Worm (Caenorhabditis elegans) whole organism, mixed stage, embryonic: Measurements from ENCODE around the gene eif-3.F.

Source experiments
- M03D4.4 ChIP-seq: sonication (generic microtip); optimal IDR thresholded peaks from 2 replicates; lab custom pipeline; 2017; ENCODE audit warnings: mild to moderate bottlenecking, missing genetic modification characterization, missing compliant biosample characterization
- bed-3 ChIP-seq: fragments of 200-800 bp; sonication (Bioruptor generic); optimal IDR thresholded peaks from 3 replicates; lab custom pipeline; 2018; ENCODE audit warnings: mild to moderate bottlenecking, missing genetic modification characterization, moderate library complexity, missing compliant biosample characterization
- blmp-1 ChIP-seq: fragments of 150-350 bp; optimal IDR thresholded peaks from 2 replicates; lab custom pipeline; 2014; ENCODE audit warnings: missing biosample characterization, missing genetic modification characterization
- ceh-39 ChIP-seq: fragments of 150-350 bp; optimal IDR thresholded peaks from 2 replicates; lab custom pipeline; 2014; ENCODE audit warnings: missing biosample characterization, missing genetic modification characterization
- ceh-43 ChIP-seq: fragments of 200-800 bp; sonication (Bioruptor generic); optimal IDR thresholded peaks from 2 replicates; lab custom pipeline; 2018; ENCODE audit warnings: mild to moderate bottlenecking, missing genetic modification characterization, moderate library complexity, missing compliant biosample characterization
- ceh-83 ChIP-seq: fragments of 200-800 bp; sonication (Bioruptor generic); optimal IDR thresholded peaks from 2 replicates; lab custom pipeline; 2018; ENCODE audit warnings: mild to moderate bottlenecking, missing genetic modification characterization, missing compliant biosample characterization
- ces-1 ChIP-seq: fragments of 150-350 bp; optimal IDR thresholded peaks from 2 replicates; lab custom pipeline; 2014; ENCODE audit warnings: missing biosample characterization, missing genetic modification reagents, missing genetic modification characterization
- cnd-1 ChIP-seq: fragments of 200-800 bp; sonication (Bioruptor generic); optimal IDR thresholded peaks from 2 replicates; lab custom pipeline; 2018; ENCODE audit warnings: mild to moderate bottlenecking, missing genetic modification characterization, missing compliant biosample characterization
- drap-1 ChIP-seq: fragments of 200-800 bp; sonication (Bioruptor generic); optimal IDR thresholded peaks from 3 replicates; lab custom pipeline; 2018; ENCODE audit warnings: mild to moderate bottlenecking, missing genetic modification characterization, missing compliant biosample characterization
- elt-1 ChIP-seq: sonication (generic microtip); optimal IDR thresholded peaks from 2 replicates; lab custom pipeline; 2017; ENCODE audit warnings: missing genetic modification characterization, mild to moderate bottlenecking, missing compliant biosample characterization, antibody characterized with exemption, moderate library complexity, borderline replicate concordance; ENCODE audit not compliant: insufficient read depth
- elt-3 ChIP-seq: fragments of 150-350 bp; optimal IDR thresholded peaks from 2 replicates; lab custom pipeline; 2014; ENCODE audit warnings: missing biosample characterization, missing genetic modification characterization
- ham-2 ChIP-seq: fragments of 200-800 bp; sonication (Bioruptor generic); optimal IDR thresholded peaks from 2 replicates; lab custom pipeline; 2018; ENCODE audit warnings: mild to moderate bottlenecking, missing genetic modification characterization, missing compliant biosample characterization
- hlh-1 ChIP-seq: fragments of 150-350 bp; optimal IDR thresholded peaks from 2 replicates; lab custom pipeline; 2014; ENCODE audit warnings: missing biosample characterization, missing genetic modification reagents, missing genetic modification characterization
- lin-13 ChIP-seq: fragments of 150-350 bp; optimal IDR thresholded peaks from 2 replicates; lab custom pipeline; 2014; ENCODE audit warnings: missing biosample characterization, missing genetic modification characterization
- lin-32 ChIP-seq: fragments of 200-800 bp; sonication (Bioruptor generic); optimal IDR thresholded peaks from 2 replicates; lab custom pipeline; 2018; ENCODE audit warnings: mild to moderate bottlenecking, missing genetic modification characterization, missing compliant biosample characterization
- lsy-2 ChIP-seq: fragments of 150-350 bp; optimal IDR thresholded peaks from 2 replicates; lab custom pipeline; 2014; ENCODE audit warnings: missing biosample characterization, missing genetic modification characterization
- mab-5 ChIP-seq: fragments of 150-350 bp; optimal IDR thresholded peaks from 2 replicates; lab custom pipeline; 2014; ENCODE audit warnings: missing biosample characterization, missing genetic modification characterization
- mep-1 ChIP-seq: fragments of 150-350 bp; optimal IDR thresholded peaks from 2 replicates; lab custom pipeline; 2017; ENCODE audit warnings: missing biosample characterization, missing genetic modification reagents, missing genetic modification characterization, inconsistent platforms
- mls-2 ChIP-seq: sonication (generic microtip); optimal IDR thresholded peaks from 2 replicates; lab custom pipeline; 2016; ENCODE audit warnings: mild to moderate bottlenecking, missing genetic modification characterization, moderate library complexity, missing compliant biosample characterization
- nhr-12 ChIP-seq: fragments of 150-350 bp; optimal IDR thresholded peaks from 2 replicates; lab custom pipeline; 2014; ENCODE audit warnings: missing biosample characterization, missing genetic modification characterization
- nhr-2 ChIP-seq: fragments of 150-350 bp; optimal IDR thresholded peaks from 2 replicates; lab custom pipeline; 2014; ENCODE audit warnings: missing biosample characterization, missing genetic modification characterization
- nhr-237 ChIP-seq: fragments of 150-350 bp; optimal IDR thresholded peaks from 2 replicates; lab custom pipeline; 2014; ENCODE audit warnings: missing biosample characterization, missing genetic modification characterization
- nhr-28 ChIP-seq: fragments of 150-350 bp; optimal IDR thresholded peaks from 2 replicates; lab custom pipeline; 2014; ENCODE audit warnings: missing biosample characterization, missing genetic modification characterization
- nhr-76 ChIP-seq: sonication (generic microtip); optimal IDR thresholded peaks from 2 replicates; lab custom pipeline; 2017; ENCODE audit warnings: missing biosample characterization, missing genetic modification characterization
- pha-4 ChIP-seq: fragments of 150-350 bp; optimal IDR thresholded peaks from 2 replicates; lab custom pipeline; 2018; ENCODE audit warnings: missing biosample characterization, missing genetic modification reagents, missing genetic modification characterization
- sem-2 ChIP-seq: fragments of 200-800 bp; sonication (Bioruptor generic); optimal IDR thresholded peaks from 2 replicates; lab custom pipeline; 2018; ENCODE audit warnings: mild to moderate bottlenecking, missing genetic modification characterization, missing compliant biosample characterization
- snpc-4 ChIP-seq: fragments of 150-350 bp; optimal IDR thresholded peaks from 2 replicates; lab custom pipeline; 2014; ENCODE audit warnings: missing biosample characterization, missing genetic modification characterization
- sptf-1 ChIP-seq: sonication (generic microtip); optimal IDR thresholded peaks from 2 replicates; lab custom pipeline; 2017; ENCODE audit warnings: mild to moderate bottlenecking, missing genetic modification characterization, moderate library complexity, missing compliant biosample characterization
- tbx-8 ChIP-seq: fragments of 200-800 bp; sonication (Bioruptor generic); optimal IDR thresholded peaks from 2 replicates; lab custom pipeline; 2018; ENCODE audit warnings: mild to moderate bottlenecking, missing genetic modification characterization, moderate library complexity, missing compliant biosample characterization
- unc-120 ChIP-seq: sonication (generic microtip); optimal IDR thresholded peaks from 2 replicates; lab custom pipeline; 2017; ENCODE audit warnings: missing genetic modification characterization, missing compliant biosample characterization; ENCODE audit not compliant: poor library complexity, severe bottlenecking
- unc-39 ChIP-seq: fragments of 150-350 bp; optimal IDR thresholded peaks from 2 replicates; lab custom pipeline; 2014; ENCODE audit warnings: missing biosample characterization, missing genetic modification characterization
- unc-62 ChIP-seq: fragments of 150-350 bp; optimal IDR thresholded peaks from 2 replicates; lab custom pipeline; 2014; ENCODE audit warnings: missing biosample characterization, missing genetic modification reagents, missing genetic modification characterization
- ztf-11 ChIP-seq: fragments of 150-350 bp; optimal IDR thresholded peaks from 2 replicates; lab custom pipeline; 2014; ENCODE audit warnings: missing biosample characterization, missing genetic modification characterization

Gene eif-3.F

DNA sequence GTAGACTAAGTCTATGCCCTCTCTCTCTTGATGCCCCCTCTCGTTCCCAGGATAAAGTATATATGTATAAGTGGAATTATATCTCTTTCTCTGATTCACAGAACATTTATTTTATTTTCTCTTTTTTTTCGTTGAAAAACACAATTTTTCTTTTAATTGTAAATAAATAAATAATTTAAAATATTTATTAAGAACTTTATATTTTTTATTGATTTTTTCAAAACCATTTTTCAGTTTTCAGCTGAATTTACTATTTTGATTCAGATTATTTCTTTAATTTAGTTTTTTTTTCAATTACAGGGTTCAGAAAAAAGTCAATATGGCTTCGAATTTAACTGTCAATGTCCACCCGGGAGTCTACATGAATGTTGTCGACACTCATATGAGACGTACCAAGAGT lies at the start of gene eif-3.F:
Gene eif-3.F, plus strand, starts transcription at position 301 of the 400 bp plus-strand sequence.
- TF ChIP-seq sptf-1 (tag; lab: Kevin White, UChicago) (no peak), blmp-1 (no peak), M03D4.4 (tag; lab: Kevin White, UChicago) (no peak), ceh-43 (no peak), pha-4 (no peak), nhr-76 (tag; lab: Kevin White, UChicago) (no peak), nhr-12 (tag; lab: Kevin White, UChicago) (no peak), mls-2 (tag; lab: Kevin White, UChicago) (no peak)
- TF ChIP-seq, all 35 proteins: peak for 0

- TF ChIP-seq lin-13 (tag; lab: Kevin White, UChicago), result no peak
- TF ChIP-seq ztf-11, result no peak
- TF ChIP-seq sptf-1 (tag; lab: Kevin White, UChicago), result no peak
- no peak for TF ChIP-seq M03D4.4 (tag; lab: Kevin White, UChicago)
- TF ChIP-seq pha-4, result no peak
- no peak for TF ChIP-seq ceh-83
- TF ChIP-seq unc-120 (tag; lab: Kevin White, UChicago), result no peak
- TF ChIP-seq elt-3, result no peak
- no peak for TF ChIP-seq lsy-2 (tag; lab: Kevin White, UChicago)
- no peak for TF ChIP-seq snpc-4 (tag; lab: Kevin White, UChicago)
- TF ChIP-seq lin-32, result no peak
- no peak for TF ChIP-seq nhr-28 (tag; lab: Kevin White, UChicago)
These were observed 49.4 kb upstream of the eif-3.F start for ce11 chrII:9282065-9282464.

- TF ChIP-seq elt-3 (peak; percentile 2), unc-62 (GFP tag; lab: Kevin White, UChicago) (peak; percentile 77), sptf-1 (tag; lab: Kevin White, UChicago) (peak; percentile 53), lin-13 (tag; lab: Kevin White, UChicago) (peak; percentile 21), snpc-4 (tag; lab: Kevin White, UChicago) (no peak), cnd-1 (peak; percentile 50), lsy-2 (tag; lab: Kevin White, UChicago) (peak; percentile 82), nhr-2 (tag; lab: Kevin White, UChicago) (peak; percentile 53), nhr-76 (tag; lab: Kevin White, UChicago) (no peak), tbx-8 (GFP tag; lab: Kevin White, UChicago) (no peak), ces-1 (GFP tag; lab: Kevin White, UChicago) (peak; percentile 87), unc-120 (tag; lab: Kevin White, UChicago) (peak; percentile 67), nhr-12 (tag; lab: Kevin White, UChicago) (no peak), hlh-1 (peak; percentile 78), mep-1 (tag; lab: Kevin White, UChicago) (peak; percentile 75), nhr-28 (tag; lab: Kevin White, UChicago) (no peak), ham-2 (GFP tag; lab: Kevin White, UChicago) (peak; percentile 58), mls-2 (tag; lab: Kevin White, UChicago) (peak; percentile 78), ztf-11 (peak; percentile 20), ceh-43 (no peak), pha-4 (peak; percentile 91), nhr-237 (tag; lab: Kevin White, UChicago) (peak; percentile 85), drap-1 (GFP tag; lab: Kevin White, UChicago) (peak; percentile 65), elt-1 (no peak), blmp-1 (no peak), mab-5 (tag; lab: Kevin White, UChicago) (no peak), ceh-39 (peak; percentile 75), M03D4.4 (tag; lab: Kevin White, UChicago) (no peak), bed-3 (GFP tag; lab: Kevin White, UChicago) (no peak), sem-2 (GFP tag; lab: Kevin White, UChicago) (no peak)
These were observed 48.7 kb upstream of the eif-3.F start for ce11 chrII:9282787-9283186.

DNA sequence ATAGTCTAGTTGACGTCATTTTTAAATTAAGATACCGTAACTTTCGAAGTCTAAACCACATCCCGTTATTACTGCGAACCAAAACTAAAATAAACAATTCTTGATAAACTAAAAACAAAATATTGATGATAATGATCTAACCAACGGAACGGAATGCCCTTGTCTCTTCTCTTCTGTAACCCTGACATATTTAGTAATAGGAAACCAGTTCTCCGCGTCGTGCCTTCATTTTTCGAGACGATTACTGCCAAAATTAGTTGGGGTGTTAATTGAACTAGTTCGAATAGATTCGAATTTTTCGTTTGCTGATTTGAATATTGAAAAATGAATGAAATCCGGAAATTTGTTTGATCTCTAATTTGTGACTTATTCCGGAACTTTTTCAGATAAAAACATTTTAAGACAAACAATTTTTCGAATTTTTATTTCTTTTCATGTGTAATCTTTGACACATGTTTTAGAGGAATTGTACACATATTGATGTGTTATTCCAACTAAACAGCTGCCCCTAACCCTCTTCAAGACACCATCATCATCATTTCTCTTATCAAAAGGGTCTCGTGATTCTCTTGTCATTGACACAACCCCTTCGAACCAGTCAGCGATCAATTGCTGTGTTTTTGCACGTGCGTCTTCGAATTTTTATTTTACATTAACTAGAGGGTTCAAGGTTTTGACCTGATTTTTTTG lies 47.6 kb upstream of the eif-3.F start:
- TF ChIP-seq mep-1 (tag; lab: Kevin White, UChicago), result no peak
- TF ChIP-seq unc-62 (GFP tag; lab: Kevin White, UChicago), result peak; percentile 83
- no peak for TF ChIP-seq unc-39 (tag; lab: Kevin White, UChicago)
- TF ChIP-seq ces-1 (GFP tag; lab: Kevin White, UChicago), result peak; percentile 34
- TF ChIP-seq hlh-1, result peak; percentile 85
- TF ChIP-seq, all 35 proteins: peak for 3
